Worm (Caenorhabditis elegans) whole organism, mixed stage, embryonic: Measurements from ENCODE around the gene sulp-3.

ENCODE experiments used
- M03D4.4 ChIP-seq: sonication (generic microtip); optimal IDR thresholded peaks from 2 replicates; lab custom pipeline; 2017; ENCODE audit warnings: mild to moderate bottlenecking, missing genetic modification characterization, missing compliant biosample characterization
- bed-3 ChIP-seq: fragments of 200-800 bp; sonication (Bioruptor generic); optimal IDR thresholded peaks from 3 replicates; lab custom pipeline; 2018; ENCODE audit warnings: mild to moderate bottlenecking, missing genetic modification characterization, moderate library complexity, missing compliant biosample characterization
- blmp-1 ChIP-seq: fragments of 150-350 bp; optimal IDR thresholded peaks from 2 replicates; lab custom pipeline; 2014; ENCODE audit warnings: missing biosample characterization, missing genetic modification characterization
- ceh-39 ChIP-seq: fragments of 150-350 bp; optimal IDR thresholded peaks from 2 replicates; lab custom pipeline; 2014; ENCODE audit warnings: missing biosample characterization, missing genetic modification characterization
- ceh-43 ChIP-seq: fragments of 200-800 bp; sonication (Bioruptor generic); optimal IDR thresholded peaks from 2 replicates; lab custom pipeline; 2018; ENCODE audit warnings: mild to moderate bottlenecking, missing genetic modification characterization, moderate library complexity, missing compliant biosample characterization
- ceh-83 ChIP-seq: fragments of 200-800 bp; sonication (Bioruptor generic); optimal IDR thresholded peaks from 2 replicates; lab custom pipeline; 2018; ENCODE audit warnings: mild to moderate bottlenecking, missing genetic modification characterization, missing compliant biosample characterization
- ces-1 ChIP-seq: fragments of 150-350 bp; optimal IDR thresholded peaks from 2 replicates; lab custom pipeline; 2014; ENCODE audit warnings: missing biosample characterization, missing genetic modification reagents, missing genetic modification characterization
- cnd-1 ChIP-seq: fragments of 200-800 bp; sonication (Bioruptor generic); optimal IDR thresholded peaks from 2 replicates; lab custom pipeline; 2018; ENCODE audit warnings: mild to moderate bottlenecking, missing genetic modification characterization, missing compliant biosample characterization
- drap-1 ChIP-seq: fragments of 200-800 bp; sonication (Bioruptor generic); optimal IDR thresholded peaks from 3 replicates; lab custom pipeline; 2018; ENCODE audit warnings: mild to moderate bottlenecking, missing genetic modification characterization, missing compliant biosample characterization
- elt-1 ChIP-seq: sonication (generic microtip); optimal IDR thresholded peaks from 2 replicates; lab custom pipeline; 2017; ENCODE audit warnings: missing genetic modification characterization, mild to moderate bottlenecking, missing compliant biosample characterization, antibody characterized with exemption, moderate library complexity, borderline replicate concordance; ENCODE audit not compliant: insufficient read depth
- elt-3 ChIP-seq: fragments of 150-350 bp; optimal IDR thresholded peaks from 2 replicates; lab custom pipeline; 2014; ENCODE audit warnings: missing biosample characterization, missing genetic modification characterization
- flh-1 ChIP-seq: fragments of 200-800 bp; sonication (Bioruptor generic); optimal IDR thresholded peaks from 2 replicates; lab custom pipeline; 2018; ENCODE audit warnings: mild to moderate bottlenecking, missing genetic modification characterization, moderate library complexity, missing compliant biosample characterization
- ham-2 ChIP-seq: fragments of 200-800 bp; sonication (Bioruptor generic); optimal IDR thresholded peaks from 2 replicates; lab custom pipeline; 2018; ENCODE audit warnings: mild to moderate bottlenecking, missing genetic modification characterization, missing compliant biosample characterization
- hlh-1 ChIP-seq: fragments of 150-350 bp; optimal IDR thresholded peaks from 2 replicates; lab custom pipeline; 2014; ENCODE audit warnings: missing biosample characterization, missing genetic modification reagents, missing genetic modification characterization
- lin-13 ChIP-seq: fragments of 150-350 bp; optimal IDR thresholded peaks from 2 replicates; lab custom pipeline; 2014; ENCODE audit warnings: missing biosample characterization, missing genetic modification characterization
- lin-32 ChIP-seq: fragments of 200-800 bp; sonication (Bioruptor generic); optimal IDR thresholded peaks from 2 replicates; lab custom pipeline; 2018; ENCODE audit warnings: mild to moderate bottlenecking, missing genetic modification characterization, missing compliant biosample characterization
- lsy-2 ChIP-seq: fragments of 150-350 bp; optimal IDR thresholded peaks from 2 replicates; lab custom pipeline; 2014; ENCODE audit warnings: missing biosample characterization, missing genetic modification characterization
- mab-5 ChIP-seq: fragments of 150-350 bp; optimal IDR thresholded peaks from 2 replicates; lab custom pipeline; 2014; ENCODE audit warnings: missing biosample characterization, missing genetic modification characterization
- mep-1 ChIP-seq: fragments of 150-350 bp; optimal IDR thresholded peaks from 2 replicates; lab custom pipeline; 2017; ENCODE audit warnings: missing biosample characterization, missing genetic modification reagents, missing genetic modification characterization, inconsistent platforms
- mls-2 ChIP-seq: sonication (generic microtip); optimal IDR thresholded peaks from 2 replicates; lab custom pipeline; 2016; ENCODE audit warnings: mild to moderate bottlenecking, missing genetic modification characterization, moderate library complexity, missing compliant biosample characterization
- nhr-12 ChIP-seq: fragments of 150-350 bp; optimal IDR thresholded peaks from 2 replicates; lab custom pipeline; 2014; ENCODE audit warnings: missing biosample characterization, missing genetic modification characterization
- nhr-2 ChIP-seq: fragments of 150-350 bp; optimal IDR thresholded peaks from 2 replicates; lab custom pipeline; 2014; ENCODE audit warnings: missing biosample characterization, missing genetic modification characterization
- nhr-237 ChIP-seq: fragments of 150-350 bp; optimal IDR thresholded peaks from 2 replicates; lab custom pipeline; 2014; ENCODE audit warnings: missing biosample characterization, missing genetic modification characterization
- nhr-28 ChIP-seq: fragments of 150-350 bp; optimal IDR thresholded peaks from 2 replicates; lab custom pipeline; 2014; ENCODE audit warnings: missing biosample characterization, missing genetic modification characterization
- nhr-76 ChIP-seq: sonication (generic microtip); optimal IDR thresholded peaks from 2 replicates; lab custom pipeline; 2017; ENCODE audit warnings: missing biosample characterization, missing genetic modification characterization
- pha-4 ChIP-seq: fragments of 150-350 bp; optimal IDR thresholded peaks from 2 replicates; lab custom pipeline; 2018; ENCODE audit warnings: missing biosample characterization, missing genetic modification reagents, missing genetic modification characterization
- sem-2 ChIP-seq: fragments of 200-800 bp; sonication (Bioruptor generic); optimal IDR thresholded peaks from 2 replicates; lab custom pipeline; 2018; ENCODE audit warnings: mild to moderate bottlenecking, missing genetic modification characterization, missing compliant biosample characterization
- snpc-4 ChIP-seq: fragments of 150-350 bp; optimal IDR thresholded peaks from 2 replicates; lab custom pipeline; 2014; ENCODE audit warnings: missing biosample characterization, missing genetic modification characterization
- sptf-1 ChIP-seq: sonication (generic microtip); optimal IDR thresholded peaks from 2 replicates; lab custom pipeline; 2017; ENCODE audit warnings: mild to moderate bottlenecking, missing genetic modification characterization, moderate library complexity, missing compliant biosample characterization
- tbx-8 ChIP-seq: fragments of 200-800 bp; sonication (Bioruptor generic); optimal IDR thresholded peaks from 2 replicates; lab custom pipeline; 2018; ENCODE audit warnings: mild to moderate bottlenecking, missing genetic modification characterization, moderate library complexity, missing compliant biosample characterization
- unc-120 ChIP-seq: sonication (generic microtip); optimal IDR thresholded peaks from 2 replicates; lab custom pipeline; 2017; ENCODE audit warnings: missing genetic modification characterization, missing compliant biosample characterization; ENCODE audit not compliant: poor library complexity, severe bottlenecking
- unc-39 ChIP-seq: fragments of 150-350 bp; optimal IDR thresholded peaks from 2 replicates; lab custom pipeline; 2014; ENCODE audit warnings: missing biosample characterization, missing genetic modification characterization
- unc-62 ChIP-seq: fragments of 150-350 bp; optimal IDR thresholded peaks from 2 replicates; lab custom pipeline; 2014; ENCODE audit warnings: missing biosample characterization, missing genetic modification reagents, missing genetic modification characterization
- zip-8 ChIP-seq: fragments of 150-350 bp; optimal IDR thresholded peaks from 2 replicates; lab custom pipeline; 2014; ENCODE audit warnings: missing biosample characterization, missing genetic modification characterization
- ztf-11 ChIP-seq: fragments of 150-350 bp; optimal IDR thresholded peaks from 2 replicates; lab custom pipeline; 2014; ENCODE audit warnings: missing biosample characterization, missing genetic modification characterization

sulp-3 gene

DNA sequence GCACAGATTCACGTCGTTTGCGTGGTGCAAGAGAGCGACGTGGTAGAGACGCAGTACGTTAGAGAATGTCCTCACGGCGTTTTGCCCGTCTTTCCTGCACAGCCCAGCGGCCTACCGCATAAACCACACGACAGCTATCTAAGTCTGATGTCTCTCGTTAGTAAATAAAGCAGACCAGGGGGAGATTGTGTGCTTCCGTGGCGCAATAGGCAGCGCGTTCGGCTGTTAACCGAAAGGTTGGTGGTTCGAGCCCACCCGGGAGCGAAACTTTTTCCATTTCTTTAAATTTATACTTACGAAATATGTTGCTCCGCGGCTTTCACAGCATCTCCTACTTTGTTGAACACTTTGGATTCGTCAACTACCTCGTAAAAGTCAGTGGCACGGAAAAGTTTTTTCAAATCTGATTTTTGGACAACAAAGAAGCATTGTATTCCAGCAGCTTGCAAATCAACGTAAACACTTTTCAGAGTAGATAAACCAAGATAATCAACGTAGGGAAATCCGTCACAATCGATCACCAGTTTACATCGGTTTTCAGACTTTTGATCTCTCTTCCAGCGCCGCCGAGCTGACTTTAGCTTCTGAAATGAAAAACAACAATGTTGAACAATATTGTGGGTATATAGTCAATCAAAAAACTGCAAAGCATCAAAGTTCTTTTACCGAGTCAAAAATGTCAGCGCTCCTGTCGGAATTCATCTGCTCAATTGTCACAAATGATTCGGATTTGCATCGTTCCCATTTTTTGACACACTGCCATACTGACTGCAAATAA, 3.7 kb downstream of the sulp-3 start:
- peak; percentile 59 for TF ChIP-seq lin-13 (tag; lab: Kevin White, UChicago)
- TF ChIP-seq elt-1 (tag; lab: Kevin White, UChicago) = no peak
- TF ChIP-seq nhr-76 (tag; lab: Kevin White, UChicago) = no peak
- peak; percentile 96 for TF ChIP-seq M03D4.4
- peak; percentile 89 for TF ChIP-seq flh-1 (GFP tag; lab: Kevin White, UChicago)
- peak; percentile 36 for TF ChIP-seq elt-3 (tag; lab: Kevin White, UChicago)
- TF ChIP-seq lin-32 (GFP tag; lab: Kevin White, UChicago) = peak; percentile 94
- TF ChIP-seq lsy-2 (tag; lab: Kevin White, UChicago) = peak; percentile 67
- peak; percentile 97 for TF ChIP-seq cnd-1 (tag; lab: Kevin White, UChicago)
- TF ChIP-seq mls-2 (tag; lab: Kevin White, UChicago) = peak; percentile 99
- TF ChIP-seq unc-39 (tag; lab: Kevin White, UChicago) = peak; percentile 79
- TF ChIP-seq pha-4 = peak; percentile 80
- peak; percentile 45 for TF ChIP-seq zip-8 (tag; lab: Kevin White, UChicago)
- TF ChIP-seq nhr-12 (tag; lab: Kevin White, UChicago) = peak; percentile 89
- TF ChIP-seq tbx-8 (GFP tag; lab: Kevin White, UChicago) = peak; percentile 95
- peak; percentile 89 for TF ChIP-seq nhr-237 (tag; lab: Kevin White, UChicago)
- peak; percentile 55 for TF ChIP-seq hlh-1 (tag; lab: Kevin White, UChicago)
- TF ChIP-seq unc-120 = peak; percentile 97
- TF ChIP-seq nhr-28 (tag; lab: Kevin White, UChicago) = peak; percentile 57
- no peak for TF ChIP-seq snpc-4 (tag; lab: Kevin White, UChicago)
- peak; percentile 91 for TF ChIP-seq sem-2 (GFP tag; lab: Kevin White, UChicago)
- TF ChIP-seq blmp-1 (tag; lab: Kevin White, UChicago) = no peak
- peak; percentile 74 for TF ChIP-seq mab-5 (tag; lab: Kevin White, UChicago)
- TF ChIP-seq ces-1 (GFP tag; lab: Kevin White, UChicago) = peak; percentile 85
- peak; percentile 97 for TF ChIP-seq ceh-83
- TF ChIP-seq bed-3 (GFP tag; lab: Kevin White, UChicago) = peak; percentile 93
- no peak for TF ChIP-seq nhr-2 (tag; lab: Kevin White, UChicago)
- TF ChIP-seq ceh-39 (tag; lab: Kevin White, UChicago) = no peak
- peak; percentile 98 for TF ChIP-seq sptf-1 (tag; lab: Kevin White, UChicago)
- TF ChIP-seq ztf-11 = peak; percentile 73
- TF ChIP-seq unc-62 = peak; percentile 57
- peak; percentile 82 for TF ChIP-seq mep-1
- TF ChIP-seq ceh-43 (GFP tag; lab: Kevin White, UChicago) = peak; percentile 94
- peak; percentile 98 for TF ChIP-seq drap-1 (GFP tag; lab: Kevin White, UChicago)
- TF ChIP-seq ham-2 = peak; percentile 99

DNA sequence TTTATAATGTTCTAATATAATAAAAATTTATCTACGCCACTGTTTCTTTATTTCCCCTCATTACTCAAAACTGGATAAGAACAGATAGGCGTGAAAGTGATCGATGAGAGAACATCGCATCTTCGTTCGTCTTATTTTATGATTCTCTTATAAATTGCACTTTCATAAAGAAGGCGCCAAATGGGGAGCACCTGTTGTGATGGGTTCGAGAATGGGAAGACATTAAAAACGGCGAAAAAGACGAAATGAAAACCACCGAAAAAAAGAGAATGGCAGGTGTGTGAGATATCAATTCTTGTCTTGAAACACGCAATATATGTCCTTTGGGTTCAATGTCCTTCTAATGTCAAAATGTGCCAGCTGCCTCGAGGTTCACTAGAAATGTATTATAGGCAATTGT, 13.9 kb downstream of the sulp-3 start:
- TF ChIP-seq lin-32 (GFP tag; lab: Kevin White, UChicago) (no peak), nhr-237 (tag; lab: Kevin White, UChicago) (no peak), ces-1 (GFP tag; lab: Kevin White, UChicago) (no peak), elt-3 (tag; lab: Kevin White, UChicago) (no peak), ceh-43 (GFP tag; lab: Kevin White, UChicago) (no peak), tbx-8 (GFP tag; lab: Kevin White, UChicago) (no peak), elt-1 (tag; lab: Kevin White, UChicago) (no peak), sem-2 (GFP tag; lab: Kevin White, UChicago) (no peak), nhr-76 (tag; lab: Kevin White, UChicago) (no peak), blmp-1 (tag; lab: Kevin White, UChicago) (no peak), mls-2 (tag; lab: Kevin White, UChicago) (no peak), pha-4 (no peak), lsy-2 (tag; lab: Kevin White, UChicago) (no peak), ztf-11 (no peak), sptf-1 (tag; lab: Kevin White, UChicago) (no peak)
- TF ChIP-seq, all 35 proteins: peak for 0
